Worm (Caenorhabditis elegans): Measurements from ENCODE around the gene F25H8.2.
A peak's percentile ranks its signal among the peaks of the same experiment; 100 is the strongest.

DNA sequence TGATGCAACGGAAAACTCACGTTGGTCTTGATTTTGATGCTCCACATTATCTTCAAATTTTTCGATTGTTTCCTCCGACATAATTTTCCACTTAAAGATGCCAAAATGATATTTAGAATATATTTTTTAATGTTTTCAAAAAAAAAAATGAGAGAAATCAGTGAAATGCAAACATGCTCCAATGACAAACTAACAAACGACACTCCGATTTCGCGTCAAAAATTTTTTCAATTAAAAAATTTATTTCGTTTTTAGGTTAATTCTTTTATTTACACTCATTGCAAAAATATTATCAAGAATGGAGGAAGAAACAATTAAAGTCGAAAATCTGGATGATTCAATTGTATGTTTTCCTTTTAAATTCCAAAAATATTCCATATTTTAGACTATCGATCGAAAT, at the start of gene F25H8.2, which contains the start of gene trmt-10A:
- TF ChIP-seq nhr-237 (tag; optimal IDR thresholded peaks at IDR 0.05) (no peak), ceh-62 (tag; optimal IDR thresholded peaks at IDR 0.05) (no peak), nhr-25 (tag; optimal IDR thresholded peaks at IDR 0.05; ENCODE audit: borderline replicate concordance, insufficient read depth) (no peak), unc-39 (tag; optimal IDR thresholded peaks at IDR 0.05) (no peak), nhr-6 (tag; optimal IDR thresholded peaks at IDR 0.05) (peak; percentile 16), mdt-29 (GFP tag; IDR thresholded peaks at IDR 0.05) (no peak), dmd-6 (GFP tag; IDR thresholded peaks at IDR 0.05) (no peak), madf-9 (GFP tag; conservative IDR thresholded peaks at IDR 0.05) (no peak), fkh-10 (GFP tag; optimal IDR thresholded peaks at IDR 0.05) (no peak), dpl-1 (GFP tag; optimal IDR thresholded peaks at IDR 0.05) (peak; percentile 44), aly-2 (tag; optimal IDR thresholded peaks at IDR 0.05) (no peak), lim-7 (GFP tag; IDR thresholded peaks at IDR 0.05) (no peak), tag-97 (GFP tag; IDR thresholded peaks at IDR 0.05) (no peak), lin-13 (GFP tag; optimal IDR thresholded peaks at IDR 0.05) (no peak)

Measured in whole organism, L4 larva.